Worm (Caenorhabditis elegans): ENCODE results near the gene skpt-1.

- TF ChIP-seq ama-1 (optimal IDR thresholded peaks at IDR 0.05) (no peak), F13C5.2 (tag; optimal IDR thresholded peaks at IDR 0.05) (no peak), tra-4 (tag; optimal IDR thresholded peaks at IDR 0.05) (no peak), aly-1 (tag; optimal IDR thresholded peaks at IDR 0.05) (no peak)
Observed at ce11 chrIII:5478011-5478410, 29.8 kb upstream of the skpt-1 start, which contains the start of gene R02F2.10.

Data from whole organism, early embryonic.